Fruit fly (Drosophila melanogaster): Measurements from ENCODE around the gene Sfp24F.

Sfp24F gene

DNA sequence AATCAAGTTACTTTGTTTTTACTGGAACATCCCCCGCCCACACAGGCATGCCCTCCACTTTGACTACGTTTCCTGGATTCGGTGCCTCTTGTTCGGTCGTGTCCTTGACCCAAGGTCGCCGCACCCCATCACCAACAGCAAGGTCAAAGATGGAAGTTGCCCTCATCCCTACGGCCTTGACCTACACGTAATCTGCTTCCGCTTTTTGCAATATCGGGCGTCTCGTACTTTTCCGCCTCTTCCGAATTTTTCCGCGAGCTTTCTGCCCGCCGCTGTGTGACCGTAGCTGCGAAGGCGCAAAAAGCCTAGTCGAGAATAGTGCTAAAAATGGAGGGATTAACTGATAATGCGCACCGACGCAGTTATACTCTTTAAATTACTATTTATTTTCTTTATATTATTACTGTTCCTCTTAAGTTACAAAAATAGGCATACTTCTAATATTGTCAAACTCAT lies 14.7 kb upstream of the Sfp24F start, which contains the start of gene Gs1l (continued):
- TF ChIP-seq phol (tag; optimal IDR thresholded peaks at IDR 0.05): peak; percentile 11
- peak; percentile 66 for TF ChIP-seq B-H2 (GFP tag; optimal IDR thresholded peaks at IDR 0.05)
- peak; percentile 24 for TF ChIP-seq CG10147 (GFP tag; optimal IDR thresholded peaks at IDR 0.05)
- TF ChIP-seq CG10979 (tag; optimal IDR thresholded peaks at IDR 0.05): peak; percentile 11
- 0 out of 4 replicates have a peak, but pooled peaks have one; percentile 5 for TF ChIP-seq chinmo (GFP tag; IDR thresholded peaks at IDR 0.05; ENCODE audit: partially characterized antibody)
- peak; percentile 42; the same call in 1 of the 2 replicates for TF ChIP-seq CG3847 (GFP tag; IDR thresholded peaks at IDR 0.05)
- peak; percentile 71 for TF ChIP-seq rib (GFP tag; IDR thresholded peaks at IDR 0.05)
- peak; percentile 30 for TF ChIP-seq PHDP (tag; optimal IDR thresholded peaks at IDR 0.05)
- peak; percentile 36; the same call in 1 of the 3 replicates for TF ChIP-seq CG34422 (GFP tag; IDR thresholded peaks at IDR 0.05)
- TF ChIP-seq sug (tag; optimal IDR thresholded peaks at IDR 0.05): peak; percentile 22
- 0 out of 3 replicates have a peak, but pooled peaks have one; percentile 11 for TF ChIP-seq Opbp (GFP tag; IDR thresholded peaks at IDR 0.05; ENCODE audit: partially characterized antibody)
- TF ChIP-seq MBD-R2 (GFP tag; IDR thresholded peaks at IDR 0.05): peak; percentile 86
- peak; percentile 42; the same call in 1 of the 2 replicates for TF ChIP-seq bbx (GFP tag; IDR thresholded peaks at IDR 0.05; ENCODE audit: partially characterized antibody)
- TF ChIP-seq gce (GFP tag; IDR thresholded peaks at IDR 0.05): no peak
- TF ChIP-seq hth (optimal IDR thresholded peaks at IDR 0.05): no peak
- peak; percentile 17 for TF ChIP-seq CG11504 (tag; optimal IDR thresholded peaks at IDR 0.05)
- TF ChIP-seq ken (GFP tag; IDR thresholded peaks at IDR 0.05): 0 out of 3 replicates have a peak, but pooled peaks have one; percentile 9
- peak; percentile 94 for TF ChIP-seq NFAT (GFP tag; IDR thresholded peaks at IDR 0.05)
- TF ChIP-seq CG18262 (tag; optimal IDR thresholded peaks at IDR 0.05): peak; percentile 8
- no peak for TF ChIP-seq pros (GFP tag; optimal IDR thresholded peaks at IDR 0.05)
- TF ChIP-seq CG12391 (tag; optimal IDR thresholded peaks at IDR 0.05): peak; percentile 22
- peak; percentile 42; the same call in 1 of the 2 replicates for TF ChIP-seq CG9932 (GFP tag; IDR thresholded peaks at IDR 0.05)
- TF ChIP-seq mld (GFP tag; IDR thresholded peaks at IDR 0.05; ENCODE audit: partially characterized antibody): no peak
- TF ChIP-seq CG7839 (tag; optimal IDR thresholded peaks at IDR 0.05): peak; percentile 36
- 0 out of 2 replicates have a peak, but pooled peaks have one; percentile 15 for TF ChIP-seq crol (GFP tag; IDR thresholded peaks at IDR 0.05)
- peak; percentile 99 for TF ChIP-seq D19A (tag; optimal IDR thresholded peaks at IDR 0.05)
- peak; percentile 7; the same call in 1 of the 2 replicates for TF ChIP-seq chm (GFP tag; IDR thresholded peaks at IDR 0.05)
- TF ChIP-seq Xrp1 (GFP tag; IDR thresholded peaks at IDR 0.05): peak; percentile 33; the same call in 1 of the 2 replicates
- peak; percentile 5 for TF ChIP-seq Ets97D (GFP tag; optimal IDR thresholded peaks at IDR 0.05)
- peak; percentile 18 for TF ChIP-seq YL-1 (GFP tag; optimal IDR thresholded peaks at IDR 0.05)
- TF ChIP-seq E2f2 (GFP tag; IDR thresholded peaks at IDR 0.05): peak; percentile 77
- no peak for TF ChIP-seq pfk (GFP tag; optimal IDR thresholded peaks at IDR 0.05)
- peak; percentile 48; the same call in 1 of the 2 replicates for TF ChIP-seq Ptx1 (GFP tag; IDR thresholded peaks at IDR 0.05)
- TF ChIP-seq E2f1 (GFP tag; IDR thresholded peaks at IDR 0.05): peak; percentile 28; the same call in 1 of the 2 replicates
- TF ChIP-seq CoRest (tag; optimal IDR thresholded peaks at IDR 0.05): peak; percentile 23
- TF ChIP-seq tio (GFP tag; optimal IDR thresholded peaks at IDR 0.05): no peak
- peak; percentile 22 for TF ChIP-seq Nf-YC (tag; optimal IDR thresholded peaks at IDR 0.05)
- TF ChIP-seq Dek (tag; optimal IDR thresholded peaks at IDR 0.05): peak; percentile 38
- TF ChIP-seq bcd (GFP tag; optimal IDR thresholded peaks at IDR 0.05): peak; percentile 45
- TF ChIP-seq CG34376 (GFP tag; optimal IDR thresholded peaks at IDR 0.05): peak; percentile 36
- peak; percentile 93 for TF ChIP-seq row (GFP tag; IDR thresholded peaks at IDR 0.05)
- TF ChIP-seq Hr39 (optimal IDR thresholded peaks at IDR 0.05): no peak
- peak; percentile 22 for TF ChIP-seq Blimp-1 (GFP tag; optimal IDR thresholded peaks at IDR 0.05)
- TF ChIP-seq CG14710 (tag; optimal IDR thresholded peaks at IDR 0.05): peak; percentile 16
- no peak for TF ChIP-seq CG10654 (GFP tag; optimal IDR thresholded peaks at IDR 0.05)
- peak; percentile 42 for TF ChIP-seq Fer1 (GFP tag; optimal IDR thresholded peaks at IDR 0.05)
- peak; percentile 35; the same call in 1 of the 2 replicates for TF ChIP-seq CG14014 (GFP tag; IDR thresholded peaks at IDR 0.05)
- peak; percentile 18 for TF ChIP-seq CG6854 (GFP tag; optimal IDR thresholded peaks at IDR 0.05)
- no peak for TF ChIP-seq lbe (GFP tag; optimal IDR thresholded peaks at IDR 0.05)
- peak; percentile 38 for TF ChIP-seq CG2678 (tag; optimal IDR thresholded peaks at IDR 0.05)

Measured in whole organism, embryonic.